Worm (Caenorhabditis elegans) whole organism, L4/young adult: ENCODE results near the gene hlh-27.

ENCODE experiments used
- W03F9.2 ChIP-seq: fragments of 150-350 bp; optimal IDR thresholded peaks from 2 replicates; lab custom pipeline; 2014; ENCODE audit warnings: missing biosample characterization, missing genetic modification characterization
- him-1 ChIP-seq: sonication (generic microtip); optimal IDR thresholded peaks from 2 replicates; lab custom pipeline; 2016; ENCODE audit warnings: missing genotype, missing genetic modification reagents, missing genetic modification characterization, missing compliant biosample characterization

- TF ChIP-seq him-1 (tag; lab: Kevin White, UChicago) (peak; percentile 98), W03F9.2 (tag; lab: Kevin White, UChicago) (peak; percentile 80)
Measured at ce11 chrII:5543476-5544144, 3.6 kb upstream of the hlh-27 start.
